Worm (Caenorhabditis elegans): ENCODE results near the gene Y49F6A.11.

The Y49F6A.11 gene

ce11 chrII:3598721-3599120 lies at the start of gene Y49F6A.11:
Gene Y49F6A.11 (minus strand): TSS chrII:3598821.
- no peak for TF ChIP-seq nhr-48 (tag; optimal IDR thresholded peaks at IDR 0.05)
- TF ChIP-seq ceh-20 (GFP tag; IDR thresholded peaks at IDR 0.05): no peak
- no peak for TF ChIP-seq ceh-32 (tag; optimal IDR thresholded peaks at IDR 0.05; ENCODE audit: poor library complexity)
- TF ChIP-seq zag-1 (tag; optimal IDR thresholded peaks at IDR 0.05): no peak
- TF ChIP-seq dpl-1 (GFP tag; optimal IDR thresholded peaks at IDR 0.05): no peak
- no peak for TF ChIP-seq ceh-62 (tag; optimal IDR thresholded peaks at IDR 0.05)
- no peak for TF ChIP-seq lir-3 (tag; optimal IDR thresholded peaks at IDR 0.05)
- TF ChIP-seq lin-29 (GFP tag; IDR thresholded peaks at IDR 0.05): no peak
- no peak for TF ChIP-seq dmd-8 (GFP tag; IDR thresholded peaks at IDR 0.05)
- TF ChIP-seq php-3 (GFP tag; IDR thresholded peaks at IDR 0.05): no peak
- no peak for TF ChIP-seq mxl-2 (GFP tag; conservative IDR thresholded peaks at IDR 0.05)
- no peak for TF ChIP-seq ceh-44 (GFP tag; IDR thresholded peaks at IDR 0.05)
- TF ChIP-seq hlh-11 (tag; optimal IDR thresholded peaks at IDR 0.05): no peak
- TF ChIP-seq dmd-9 (GFP tag; IDR thresholded peaks at IDR 0.05): no peak
- no peak for TF ChIP-seq Y75B8A.6 (GFP tag; IDR thresholded peaks at IDR 0.05)
- TF ChIP-seq Y5F2A.4 (GFP tag; optimal IDR thresholded peaks at IDR 0.05): no peak

ce11 chrII:3647111-3647510 lies 48.5 kb upstream of the Y49F6A.11 start, which contains the start of gene fbxb-33:
Gene fbxb-33 (plus strand): TSS chrII:3647411.
- TF ChIP-seq mdt-29 (GFP tag; IDR thresholded peaks at IDR 0.05) (no peak), F37D6.2 (tag; optimal IDR thresholded peaks at IDR 0.05) (no peak), Y48G9A.11 (GFP tag; IDR thresholded peaks at IDR 0.05) (no peak), lim-7 (GFP tag; IDR thresholded peaks at IDR 0.05) (no peak), ceh-20 (GFP tag; IDR thresholded peaks at IDR 0.05) (no peak)

ce11 chrII:3641197-3641596 lies 42.6 kb upstream of the Y49F6A.11 start, which contains the start of gene M151.1:
Gene M151.1 (plus strand): TSS chrII:3641497.
- TF ChIP-seq nhr-77 (tag; optimal IDR thresholded peaks at IDR 0.05): no peak
- no peak for TF ChIP-seq sdz-12 (GFP tag; optimal IDR thresholded peaks at IDR 0.05)
- TF ChIP-seq daf-16 (GFP tag; optimal IDR thresholded peaks at IDR 0.05): no peak
- no peak for TF ChIP-seq daf-16 (tag; optimal IDR thresholded peaks at IDR 0.05)
- TF ChIP-seq lin-39 (tag; optimal IDR thresholded peaks at IDR 0.05): no peak
- TF ChIP-seq hlh-11 (tag; optimal IDR thresholded peaks at IDR 0.05): no peak
- no peak for TF ChIP-seq duxl-1 (tag; optimal IDR thresholded peaks at IDR 0.05; ENCODE audit: poor library complexity)
- TF ChIP-seq Y105C5A.15 (GFP tag; IDR thresholded peaks at IDR 0.05): no peak
- no peak for TF ChIP-seq fos-1 (tag; optimal IDR thresholded peaks at IDR 0.05)
- no peak for TF ChIP-seq daf-12 (tag; optimal IDR thresholded peaks at IDR 0.05)
- no peak for TF ChIP-seq daf-8 (GFP tag; IDR thresholded peaks at IDR 0.05)
- TF ChIP-seq lin-15B (tag; optimal IDR thresholded peaks at IDR 0.05): no peak
- TF ChIP-seq set-16 (GFP tag; IDR thresholded peaks at IDR 0.05): no peak
- no peak for TF ChIP-seq nhr-10 (tag; optimal IDR thresholded peaks at IDR 0.05)

- TF ChIP-seq unc-62 (GFP tag; optimal IDR thresholded peaks at IDR 0.05 in 1 of 2) (no peak), unc-62 (tag; optimal IDR thresholded peaks at IDR 0.05) (no peak), ceh-44 (GFP tag; IDR thresholded peaks at IDR 0.05) (no peak), nhr-41 (GFP tag; IDR thresholded peaks at IDR 0.05) (no peak), ceh-28 (tag; optimal IDR thresholded peaks at IDR 0.05) (no peak), egl-27 (tag; optimal IDR thresholded peaks at IDR 0.05) (no peak), F37D6.2 (tag; optimal IDR thresholded peaks at IDR 0.05) (no peak), lin-13 (GFP tag; optimal IDR thresholded peaks at IDR 0.05) (no peak), arid-1 (GFP tag; conservative IDR thresholded peaks at IDR 0.05) (no peak), dmd-9 (GFP tag; IDR thresholded peaks at IDR 0.05) (no peak), snpc-4 (tag; optimal IDR thresholded peaks at IDR 0.05) (no peak), ceh-32 (tag; optimal IDR thresholded peaks at IDR 0.05; ENCODE audit: poor library complexity) (no peak), dve-1 (tag; optimal IDR thresholded peaks at IDR 0.05; ENCODE audit: insufficient read depth) (no peak), Y75B8A.6 (GFP tag; IDR thresholded peaks at IDR 0.05) (no peak), zip-11 (GFP tag; IDR thresholded peaks at IDR 0.05) (no peak), ztf-11 (tag; optimal IDR thresholded peaks at IDR 0.05) (no peak), lim-7 (GFP tag; IDR thresholded peaks at IDR 0.05) (no peak), skn-1 (tag; optimal IDR thresholded peaks at IDR 0.05) (no peak), Y5F2A.4 (GFP tag; optimal IDR thresholded peaks at IDR 0.05) (no peak), F10B5.3 (tag; optimal IDR thresholded peaks at IDR 0.05) (no peak)
These were observed 41.6 kb upstream of the Y49F6A.11 start, which contains the start of gene M151.10 for ce11 chrII:3640197-3640596. Gene M151.10 (minus strand): TSS chrII:3640297.
